Worm (Caenorhabditis elegans) whole organism, L4 larva: ENCODE data around the gene Y38F2AR.3.
A peak's percentile ranks its signal among the peaks of the same experiment; 100 is the strongest.

Source experiments
- F10B5.3 ChIP-seq: sonication (generic microtip); optimal IDR thresholded peaks from 2 replicates; lab custom pipeline; 2016; ENCODE audit warnings: mild to moderate bottlenecking, missing genetic modification characterization, missing compliant biosample characterization
- F44E2.7 ChIP-seq: fragments of 200-800 bp; sonication (Bioruptor generic); IDR thresholded peaks from 2 replicates; pipeline ENCODE4 v2.1.2; 2022; ENCODE audit warnings: missing genetic modification characterization, missing compliant biosample characterization
- T20F7.1 ChIP-seq: fragments of 200-800 bp; sonication (Bioruptor generic); optimal IDR thresholded peaks from 2 replicates; lab custom pipeline; 2018; ENCODE audit warnings: mild to moderate bottlenecking, missing genetic modification characterization, missing compliant biosample characterization
- Y105C5A.15 ChIP-seq: fragments of 200-800 bp; sonication (Bioruptor generic); IDR thresholded peaks from 2 replicates; pipeline ENCODE4 v1.3.6; 2022; ENCODE audit warnings: missing genetic modification characterization, missing compliant biosample characterization
- Y75B8A.6 ChIP-seq: fragments of 200-800 bp; sonication (Bioruptor generic); IDR thresholded peaks from 2 replicates; pipeline ENCODE4 v1.3.6; 2022; ENCODE audit warnings: missing genetic modification reagents, missing genetic modification characterization, missing compliant biosample characterization
- attf-4 ChIP-seq: sonication (generic microtip); optimal IDR thresholded peaks from 3 replicates; lab custom pipeline; 2017; ENCODE audit warnings: missing biosample characterization, missing genetic modification characterization
- ceh-28 ChIP-seq: fragments of 150-350 bp; optimal IDR thresholded peaks from 2 replicates; lab custom pipeline; 2014; ENCODE audit warnings: missing biosample characterization, missing genetic modification reagents, missing genetic modification characterization
- ceh-32 ChIP-seq: sonication (generic microtip); optimal IDR thresholded peaks from 2 replicates; lab custom pipeline; 2016; ENCODE audit warnings: mild to moderate bottlenecking, missing genetic modification characterization, missing compliant biosample characterization; ENCODE audit not compliant: poor library complexity
- ceh-44 ChIP-seq: fragments of 200-800 bp; sonication (Bioruptor generic); IDR thresholded peaks from 2 replicates; pipeline ENCODE4 v1.3.6; 2022; ENCODE audit warnings: missing genetic modification reagents, missing genetic modification characterization, missing compliant biosample characterization
- ceh-62 ChIP-seq: sonication (generic microtip); optimal IDR thresholded peaks from 2 replicates; lab custom pipeline; 2017; ENCODE audit warnings: missing biosample characterization, missing genetic modification characterization
- cey-2 ChIP-seq: sonication (generic microtip); optimal IDR thresholded peaks from 3 replicates; lab custom pipeline; 2017; ENCODE audit warnings: missing genetic modification characterization, mild to moderate bottlenecking, missing compliant biosample characterization, antibody characterized with exemption, borderline replicate concordance; ENCODE audit not compliant: insufficient read depth
- ctbp-1 ChIP-seq: fragments of 200-800 bp; sonication (Bioruptor generic); IDR thresholded peaks from 2 replicates; pipeline ENCODE4 v1.3.6; 2022; ENCODE audit warnings: missing genetic modification reagents, missing genetic modification characterization, missing compliant biosample characterization
- daf-12 ChIP-seq: fragments of 150-350 bp; optimal IDR thresholded peaks from 2 replicates; lab custom pipeline; 2014; ENCODE audit warnings: missing biosample characterization, missing genetic modification reagents, missing genetic modification characterization
- daf-16 ChIP-seq, 3 experiments: sonication (generic microtip); optimal IDR thresholded peaks; 2 replicates each; lab custom pipeline; 2016 to 2017; ENCODE audit warnings: missing genetic modification characterization in 3 of 3, missing genetic modification reagents in 3 of 3, mild to moderate bottlenecking in 2 of 3, missing compliant biosample characterization in 2 of 3, missing biosample characterization in 1 of 3, moderate library complexity in 1 of 3
- daf-8 ChIP-seq: fragments of 200-800 bp; sonication (Bioruptor generic); IDR thresholded peaks from 2 replicates; pipeline ENCODE4 v1.3.6; 2022; ENCODE audit warnings: missing genetic modification characterization, missing compliant biosample characterization
- dmd-8 ChIP-seq: fragments of 200-800 bp; sonication (Bioruptor generic); IDR thresholded peaks from 2 replicates; pipeline ENCODE4 v1.3.6; 2022; ENCODE audit warnings: missing genetic modification characterization, missing compliant biosample characterization
- dpl-1 ChIP-seq: fragments of 150-350 bp; optimal IDR thresholded peaks from 2 replicates; lab custom pipeline; 2014; ENCODE audit warnings: missing biosample characterization, missing genetic modification reagents, missing genetic modification characterization
- duxl-1 ChIP-seq: sonication (generic microtip); optimal IDR thresholded peaks from 2 replicates; lab custom pipeline; 2016; ENCODE audit warnings: mild to moderate bottlenecking, missing genetic modification characterization, moderate library complexity, missing compliant biosample characterization; ENCODE audit not compliant: poor library complexity
- dve-1 ChIP-seq: sonication (generic microtip); optimal IDR thresholded peaks from 2 replicates; lab custom pipeline; 2017; ENCODE audit warnings: antibody characterized with exemption, mild to moderate bottlenecking, missing genetic modification characterization, missing compliant biosample characterization; ENCODE audit not compliant: insufficient read depth
- egl-27 ChIP-seq: sonication (generic microtip); optimal IDR thresholded peaks from 3 replicates; lab custom pipeline; 2017; ENCODE audit warnings: missing biosample characterization, missing genetic modification reagents, missing genetic modification characterization
- fkh-10 ChIP-seq: fragments of 150-350 bp; optimal IDR thresholded peaks from 2 replicates; lab custom pipeline; 2014; ENCODE audit warnings: missing biosample characterization, missing genetic modification reagents, missing genetic modification characterization
- hlh-11 ChIP-seq: fragments of 200-800 bp; sonication (Bioruptor generic); optimal IDR thresholded peaks from 2 replicates; lab custom pipeline; 2018; ENCODE audit warnings: mild to moderate bottlenecking, missing genetic modification characterization, missing compliant biosample characterization
- hlh-30 ChIP-seq: sonication (generic microtip); optimal IDR thresholded peaks from 2 replicates; lab custom pipeline; 2017; ENCODE audit warnings: antibody characterized with exemption, mild to moderate bottlenecking, missing genetic modification characterization, missing compliant biosample characterization; ENCODE audit not compliant: insufficient read depth
- jun-1 ChIP-seq: fragments of 150-350 bp; optimal IDR thresholded peaks from 2 replicates; lab custom pipeline; 2014; ENCODE audit warnings: missing biosample characterization, missing genetic modification reagents, missing genetic modification characterization
- lim-7 ChIP-seq: fragments of 200-800 bp; sonication (Bioruptor generic); IDR thresholded peaks from 2 replicates; pipeline ENCODE4 v1.3.6; 2022; ENCODE audit warnings: missing genetic modification characterization, missing compliant biosample characterization
- lin-13 ChIP-seq: fragments of 150-350 bp; optimal IDR thresholded peaks from 2 replicates; lab custom pipeline; 2014; ENCODE audit warnings: missing biosample characterization, missing genetic modification reagents, missing genetic modification characterization
- lin-15B ChIP-seq: fragments of 150-350 bp; sonication (generic microtip); optimal IDR thresholded peaks from 3 replicates; lab custom pipeline; 2014; ENCODE audit warnings: missing biosample characterization, missing genetic modification characterization
- lin-39 ChIP-seq: fragments of 150-350 bp; optimal IDR thresholded peaks from 2 replicates; lab custom pipeline; 2014; ENCODE audit warnings: missing biosample characterization, missing genetic modification reagents, missing genetic modification characterization
- lsy-2 ChIP-seq, 2 experiments: fragments of 150-350 bp in 1 of 2; sonication (generic microtip) in 1 of 2; optimal IDR thresholded peaks; 2 replicates each; lab custom pipeline; 2014 to 2017; ENCODE audit warnings: missing biosample characterization in 2 of 2, missing genetic modification characterization in 2 of 2
- madf-5 ChIP-seq, 2 experiments: fragments of 200-800 bp; sonication (Bioruptor generic); IDR thresholded peaks; 2 replicates each; pipeline ENCODE4 v1.3.6; 2022; ENCODE audit warnings: missing compliant biosample characterization in 2 of 2, missing genetic modification characterization in 2 of 2
- madf-9 ChIP-seq: fragments of 200-800 bp; sonication (Bioruptor generic); conservative IDR thresholded peaks from 2 replicates; pipeline ENCODE4 v1.3.6; 2022; ENCODE audit warnings: missing genetic modification reagents, missing genetic modification characterization, missing compliant biosample characterization
- mxl-2 ChIP-seq: fragments of 200-800 bp; sonication (Bioruptor generic); conservative IDR thresholded peaks from 2 replicates; pipeline ENCODE4 v1.3.6; 2022; ENCODE audit warnings: missing genetic modification reagents, missing genetic modification characterization, missing compliant biosample characterization
- nhr-237 ChIP-seq: sonication (generic microtip); optimal IDR thresholded peaks from 2 replicates; lab custom pipeline; 2017; ENCODE audit warnings: missing biosample characterization, missing genetic modification characterization
- nhr-28 ChIP-seq: fragments of 150-350 bp; optimal IDR thresholded peaks from 2 replicates; lab custom pipeline; 2014; ENCODE audit warnings: missing biosample characterization, missing genetic modification characterization
- nhr-41 ChIP-seq: fragments of 200-800 bp; sonication (Bioruptor generic); IDR thresholded peaks from 2 replicates; pipeline ENCODE4 v1.3.6; 2022; ENCODE audit warnings: missing genetic modification reagents, missing genetic modification characterization, missing compliant biosample characterization
- nhr-48 ChIP-seq: sonication (generic microtip); optimal IDR thresholded peaks from 2 replicates; lab custom pipeline; 2016; ENCODE audit warnings: mild to moderate bottlenecking, missing genetic modification characterization, missing compliant biosample characterization
- pha-4 ChIP-seq, 2 experiments: fragments of 150-350 bp in 1 of 2; fragments of 200-800 bp in 1 of 2; sonication (Bioruptor generic) in 1 of 2; IDR thresholded peaks in 1 of 2; optimal IDR thresholded peaks in 1 of 2; 2 replicates each; pipeline versions ENCODE4 v1.3.6 to Lab custom; 2014 to 2022; ENCODE audit warnings: missing genetic modification characterization in 2 of 2, missing genetic modification reagents in 2 of 2, missing biosample characterization in 1 of 2, missing compliant biosample characterization in 1 of 2
- pqm-1 ChIP-seq: sonication (generic microtip); optimal IDR thresholded peaks from 2 replicates; lab custom pipeline; 2017; ENCODE audit warnings: missing biosample characterization, missing genetic modification characterization
- rbr-2 ChIP-seq: sonication (generic microtip); optimal IDR thresholded peaks from 2 replicates; lab custom pipeline; 2016; ENCODE audit warnings: missing genotype, missing genetic modification characterization, missing compliant biosample characterization
- sdz-12 ChIP-seq: fragments of 200-800 bp; sonication (Bioruptor generic); optimal IDR thresholded peaks from 2 replicates; lab custom pipeline; 2018; ENCODE audit warnings: mild to moderate bottlenecking, missing genetic modification characterization, missing compliant biosample characterization
- skn-1 ChIP-seq: fragments of 150-350 bp; optimal IDR thresholded peaks from 2 replicates; lab custom pipeline; 2014; ENCODE audit warnings: missing biosample characterization, missing genetic modification characterization
- spr-1 ChIP-seq: sonication (generic microtip); optimal IDR thresholded peaks from 2 replicates; lab custom pipeline; 2016; ENCODE audit warnings: mild to moderate bottlenecking, missing genetic modification characterization, missing compliant biosample characterization
- tra-1 ChIP-seq: fragments of 200-800 bp; sonication (Bioruptor generic); IDR thresholded peaks from 2 replicates; pipeline ENCODE4 v1.3.6; 2022; ENCODE audit warnings: missing genetic modification reagents, missing genetic modification characterization, missing compliant biosample characterization
- unc-39 ChIP-seq: sonication (generic microtip); optimal IDR thresholded peaks from 2 replicates; lab custom pipeline; 2017; ENCODE audit warnings: missing biosample characterization, missing genetic modification characterization
- vab-7 ChIP-seq: fragments of 200-800 bp; sonication (Bioruptor generic); IDR thresholded peaks from 2 replicates; pipeline ENCODE4 v1.3.6; 2022; ENCODE audit warnings: missing genetic modification reagents, missing genetic modification characterization, missing compliant biosample characterization
- zag-1 ChIP-seq: fragments of 150-350 bp; optimal IDR thresholded peaks from 2 replicates; lab custom pipeline; 2014; ENCODE audit warnings: missing biosample characterization, missing genetic modification characterization
- zfp-2 ChIP-seq: sonication (generic microtip); optimal IDR thresholded peaks from 2 replicates; lab custom pipeline; 2016; ENCODE audit warnings: mild to moderate bottlenecking, missing genetic modification characterization, missing compliant biosample characterization
- zfp-3 ChIP-seq: fragments of 200-800 bp; sonication (Bioruptor generic); conservative IDR thresholded peaks from 2 replicates; pipeline ENCODE4 v1.3.6; 2022; ENCODE audit warnings: missing genetic modification reagents, missing genetic modification characterization, missing compliant biosample characterization
- zip-11 ChIP-seq: fragments of 200-800 bp; sonication (Bioruptor generic); IDR thresholded peaks from 2 replicates; pipeline ENCODE4 v1.3.6; 2022; ENCODE audit warnings: missing genetic modification characterization, missing compliant biosample characterization
- ztf-7 ChIP-seq: fragments of 150-350 bp; optimal IDR thresholded peaks from 2 replicates; lab custom pipeline; 2014; ENCODE audit warnings: missing biosample characterization, missing genetic modification characterization

Y38F2AR.3 gene

ce11 chrIV:2390251-2390672 is 6.4 kb downstream of the Y38F2AR.3 start (continued):
- TF ChIP-seq lsy-2 (tag; optimal IDR thresholded peaks at IDR 0.05; lab: Kevin White, UChicago): peak; percentile 26 to 69
- TF ChIP-seq nhr-41 (GFP tag; lab: Robert Waterston, UW): no peak
- peak; percentile 36 for TF ChIP-seq dpl-1 (GFP tag; lab: Kevin White, UChicago)
- TF ChIP-seq daf-12 (tag; lab: Kevin White, UChicago): no peak
- TF ChIP-seq Y75B8A.6 (GFP tag; lab: Robert Waterston, UW): no peak
- peak; percentile 63 for TF ChIP-seq lin-13
- TF ChIP-seq mxl-2 (GFP tag; lab: Robert Waterston, UW): no peak
- peak; percentile 61 for TF ChIP-seq hlh-30 (tag; lab: Kevin White, UChicago)
- peak; percentile 26 for TF ChIP-seq duxl-1 (tag; lab: Kevin White, UChicago)
- no peak for TF ChIP-seq skn-1 (tag; lab: Kevin White, UChicago)
- no peak for TF ChIP-seq nhr-28 (tag; lab: Kevin White, UChicago)
- TF ChIP-seq tra-1: no peak
- peak; percentile 76; the same call in 1 of the 2 replicates for TF ChIP-seq zfp-3 (GFP tag; lab: Robert Waterston, UW)
- peak; percentile 21 for TF ChIP-seq F10B5.3 (tag; lab: Kevin White, UChicago)
- TF ChIP-seq sdz-12: peak; percentile 58
- TF ChIP-seq spr-1 (tag; lab: Kevin White, UChicago): peak; percentile 34
- TF ChIP-seq madf-5 (GFP tag; IDR thresholded peaks at IDR 0.05; lab: Robert Waterston, UW): 0 out of 4 replicates have a peak, but pooled peaks of 1 of the 2 experiments have one; percentile 37
- TF ChIP-seq zag-1 (tag; lab: Kevin White, UChicago): no peak
- no peak for TF ChIP-seq zfp-2 (tag; lab: Kevin White, UChicago)
- TF ChIP-seq T20F7.1 (GFP tag; lab: Kevin White, UChicago): no peak
- TF ChIP-seq rbr-2 (tag; lab: Kevin White, UChicago): peak; percentile 48
- no peak for TF ChIP-seq egl-27 (tag; lab: Kevin White, UChicago)
- no peak for TF ChIP-seq ceh-32 (tag; lab: Kevin White, UChicago)
- TF ChIP-seq ceh-44 (GFP tag; lab: Robert Waterston, UW): no peak
- TF ChIP-seq nhr-237 (tag; lab: Kevin White, UChicago): no peak
- no peak for TF ChIP-seq nhr-48 (tag; lab: Kevin White, UChicago)
- TF ChIP-seq lim-7: no peak
- TF ChIP-seq zip-11 (GFP tag; lab: Robert Waterston, UW): no peak
- TF ChIP-seq hlh-11 (tag; lab: Kevin White, UChicago): peak; percentile 55
- no peak for TF ChIP-seq F44E2.7
- TF ChIP-seq lin-39 (tag; lab: Kevin White, UChicago): no peak
- peak; percentile 45; the same call in 1 of the 2 replicates for TF ChIP-seq ctbp-1
- no peak for TF ChIP-seq lin-15B (tag; lab: Kevin White, UChicago)
- no peak for TF ChIP-seq ceh-62 (tag; lab: Kevin White, UChicago)
- TF ChIP-seq cey-2: no peak
- no peak for TF ChIP-seq Y105C5A.15
- TF ChIP-seq jun-1 (tag; lab: Kevin White, UChicago): no peak
- no peak for TF ChIP-seq daf-8
- no peak for TF ChIP-seq ztf-7
- TF ChIP-seq vab-7 (GFP tag; lab: Robert Waterston, UW): 0 out of 2 replicates have a peak, but pooled peaks have one; percentile 11
- TF ChIP-seq attf-4: no peak
- TF ChIP-seq dmd-8: no peak
- TF ChIP-seq unc-39 (tag; lab: Kevin White, UChicago): no peak
- peak in 1 of 2 experiments; percentile 22 for TF ChIP-seq daf-16 (GFP tag; optimal IDR thresholded peaks at IDR 0.05; lab: Kevin White, UChicago)
- TF ChIP-seq daf-16 (tag; optimal IDR thresholded peaks at IDR 0.05; lab: Kevin White, UChicago): no peak
- TF ChIP-seq ceh-28 (tag; lab: Kevin White, UChicago): no peak
- 0 out of 2 replicates have a peak, but pooled peaks have one; percentile 16 for TF ChIP-seq madf-9 (GFP tag; lab: Robert Waterston, UW)
- TF ChIP-seq fkh-10: no peak
- peak; percentile 65; the same call in 1 of the 2 replicates for TF ChIP-seq pha-4 (GFP tag; IDR thresholded peaks at IDR 0.05; lab: Robert Waterston, UW)
- no peak for TF ChIP-seq pha-4 (tag; optimal IDR thresholded peaks at IDR 0.05; lab: Kevin White, UChicago)
- peak; percentile 54 for TF ChIP-seq dve-1 (tag; lab: Kevin White, UChicago)
- peak; percentile 7 for TF ChIP-seq pqm-1 (tag; lab: Kevin White, UChicago)
